Fruit fly (Drosophila melanogaster) whole organism, embryonic: ENCODE measurements around the gene ppk30.

Source experiments
- Atf3 ChIP-seq: fragments of 200-800 bp; sonication (Bioruptor generic); optimal IDR thresholded peaks from 3 replicates; lab custom pipeline; 2016; ENCODE audit warnings: missing biosample characterization, missing genetic modification characterization
- CG10209 ChIP-seq: fragments of 200-800 bp; sonication (Bioruptor generic); optimal IDR thresholded peaks from 3 replicates; lab custom pipeline; 2017; ENCODE audit warnings: missing biosample characterization, mild to moderate bottlenecking, missing genetic modification characterization, missing genetic modification reagents
- CG10979 ChIP-seq: fragments of 200-800 bp; sonication (Bioruptor generic); optimal IDR thresholded peaks from 2 replicates; lab custom pipeline; 2018; ENCODE audit warnings: missing biosample characterization, mild to moderate bottlenecking, missing genetic modification characterization, moderate library complexity
- CG11504 ChIP-seq: fragments of 200-800 bp; sonication (Bioruptor generic); optimal IDR thresholded peaks from 3 replicates; lab custom pipeline; 2019; ENCODE audit warnings: missing biosample characterization, mild to moderate bottlenecking, missing genetic modification characterization, moderate library complexity
- CG12104 ChIP-seq: fragments of 200-800 bp; sonication (Bioruptor generic); optimal IDR thresholded peaks from 3 replicates; lab custom pipeline; 2016; ENCODE audit warnings: missing biosample characterization, missing genetic modification characterization
- CG13624 ChIP-seq: fragments of 200-800 bp; sonication (Bioruptor generic); optimal IDR thresholded peaks from 2 replicates; lab custom pipeline; 2016; ENCODE audit warnings: missing biosample characterization, missing genetic modification characterization
- CG18262 ChIP-seq: fragments of 200-800 bp; optimal IDR thresholded peaks from 3 replicates; lab custom pipeline; 2019; ENCODE audit warnings: missing biosample characterization, mild to moderate bottlenecking, missing genetic modification characterization, moderate library complexity
- CG2120 ChIP-seq: fragments of 200-800 bp; sonication (Bioruptor generic); optimal IDR thresholded peaks from 3 replicates; lab custom pipeline; 2016; ENCODE audit warnings: missing biosample characterization, missing genetic modification characterization
- CG2199 ChIP-seq: fragments of 200-800 bp; sonication (Bioruptor generic); IDR thresholded peaks from 3 replicates; pipeline ENCODE4 v1.3.6; 2022; ENCODE audit warnings: missing biosample characterization, missing genetic modification characterization
- CG6254 ChIP-seq: fragments of 200-800 bp; sonication (Bioruptor generic); optimal IDR thresholded peaks from 3 replicates; lab custom pipeline; 2017; ENCODE audit warnings: mild to moderate bottlenecking, missing biosample characterization, missing genetic modification reagents, missing genetic modification characterization
- CG6689 ChIP-seq: fragments of 200-800 bp; sonication (Bioruptor generic); IDR thresholded peaks from 2 replicates; pipeline ENCODE4 v1.3.6; 2022; ENCODE audit warnings: missing biosample characterization, missing genetic modification characterization
- CG7839 ChIP-seq: fragments of 200-800 bp; sonication (Bioruptor generic); optimal IDR thresholded peaks from 3 replicates; lab custom pipeline; 2018; ENCODE audit warnings: missing biosample characterization, mild to moderate bottlenecking, missing genetic modification characterization, moderate library complexity
- CG9876 ChIP-seq: fragments of 200-800 bp; sonication (Bioruptor generic); optimal IDR thresholded peaks from 2 replicates; lab custom pipeline; 2016; ENCODE audit warnings: missing biosample characterization, missing genetic modification characterization
- Camta ChIP-seq: fragments of 200-800 bp; sonication (Bioruptor generic); optimal IDR thresholded peaks from 2 replicates; lab custom pipeline; 2016; ENCODE audit warnings: missing biosample characterization, missing genetic modification characterization
- D ChIP-seq, 2 experiments: fragments of 200-800 bp in 1 of 2; fragments of >200 bp in 1 of 2; sonication (Bioruptor generic) in 1 of 2; optimal IDR thresholded peaks; 2 replicates in 1 of 2; 3 replicates in 1 of 2; lab custom pipeline; 2017; ENCODE audit warnings: mild to moderate bottlenecking in 1 of 2, missing biosample characterization in 1 of 2, missing genetic modification characterization in 1 of 2, missing genetic modification reagents in 1 of 2
- Hr51 ChIP-seq, 2 experiments: fragments of 200-800 bp; sonication (Bioruptor generic); optimal IDR thresholded peaks; 2 replicates in 1 of 2; 3 replicates in 1 of 2; lab custom pipeline; 2016 to 2018; ENCODE audit warnings: missing biosample characterization in 2 of 2, missing genetic modification characterization in 2 of 2, mild to moderate bottlenecking in 1 of 2, moderate library complexity in 1 of 2
- Kr ChIP-seq: fragments of 200-800 bp; sonication (Bioruptor generic); optimal IDR thresholded peaks from 2 replicates; lab custom pipeline; 2017; ENCODE audit warnings: missing biosample characterization, mild to moderate bottlenecking, missing genetic modification characterization
- Med ChIP-seq: fragments of 200-800 bp; sonication (Bioruptor generic); peaks from one replicate; lab custom pipeline; 2016; ENCODE audit warnings: missing biosample characterization, missing genetic modification characterization, mild to moderate bottlenecking, inconsistent platforms, moderate library complexity
- NK7.1 ChIP-seq: fragments of 200-800 bp; sonication (Bioruptor generic); optimal IDR thresholded peaks from 3 replicates; lab custom pipeline; 2016; ENCODE audit warnings: missing biosample characterization, missing genetic modification characterization
- Vsx1 ChIP-seq: fragments of 200-800 bp; sonication (Bioruptor generic); optimal IDR thresholded peaks from 2 replicates; lab custom pipeline; 2017; ENCODE audit warnings: missing biosample characterization, mild to moderate bottlenecking, missing genetic modification characterization, missing genetic modification reagents
- Xrp1 ChIP-seq: fragments of 200-800 bp; sonication (Bioruptor generic); IDR thresholded peaks from 2 replicates; pipeline ENCODE4 v1.3.6; 2022; ENCODE audit warnings: missing biosample characterization, missing genetic modification characterization
- bsh ChIP-seq, 2 experiments: fragments of 200-800 bp; sonication (Bioruptor generic); optimal IDR thresholded peaks; 2 replicates each; lab custom pipeline; 2017 to 2018; ENCODE audit warnings: mild to moderate bottlenecking in 2 of 2, missing biosample characterization in 2 of 2, missing genetic modification characterization in 2 of 2, moderate library complexity in 1 of 2
- caup ChIP-seq: fragments of 200-800 bp; sonication (Bioruptor generic); optimal IDR thresholded peaks from 3 replicates; lab custom pipeline; 2017; ENCODE audit warnings: missing biosample characterization, mild to moderate bottlenecking, missing genetic modification characterization, moderate library complexity; ENCODE audit not compliant: severe bottlenecking
- chinmo ChIP-seq: fragments of 200-800 bp; sonication (Bioruptor generic); IDR thresholded peaks from 4 replicates; pipeline ENCODE4 v1.3.6; 2022; ENCODE audit warnings: missing biosample characterization, missing genetic modification characterization; ENCODE audit not compliant: partially characterized antibody
- dmrt11E ChIP-seq: fragments of 200-800 bp; sonication (Bioruptor generic); optimal IDR thresholded peaks from 3 replicates; lab custom pipeline; 2018; ENCODE audit warnings: missing biosample characterization, mild to moderate bottlenecking, missing genetic modification characterization, moderate library complexity
- dysf ChIP-seq: fragments of 200-800 bp; sonication (Bioruptor generic); IDR thresholded peaks from 3 replicates; pipeline ENCODE4 v1.3.6; 2022; ENCODE audit warnings: missing biosample characterization, missing genetic modification characterization
- fd96Cb ChIP-seq: fragments of 200-800 bp; sonication (Bioruptor generic); optimal IDR thresholded peaks from 2 replicates; lab custom pipeline; 2018; ENCODE audit warnings: missing biosample characterization, mild to moderate bottlenecking, missing genetic modification characterization, moderate library complexity
- gem ChIP-seq: fragments of 200-800 bp; sonication (Bioruptor generic); optimal IDR thresholded peaks from 2 replicates; lab custom pipeline; 2019; ENCODE audit warnings: missing biosample characterization, mild to moderate bottlenecking, missing genetic modification characterization, moderate library complexity
- grau ChIP-seq: fragments of 200-800 bp; optimal IDR thresholded peaks from 3 replicates; lab custom pipeline; 2019; ENCODE audit warnings: missing biosample characterization, mild to moderate bottlenecking, missing genetic modification characterization, moderate library complexity
- gsb ChIP-seq: fragments of 200-800 bp; sonication (Bioruptor generic); IDR thresholded peaks from 2 replicates; pipeline ENCODE4 v1.3.6; 2022; ENCODE audit warnings: missing biosample characterization, missing genetic modification characterization
- h ChIP-seq: fragments of >200 bp; optimal IDR thresholded peaks from 2 replicates; lab custom pipeline; 2017
- hth ChIP-seq: fragments of >200 bp; optimal IDR thresholded peaks from 2 replicates; lab custom pipeline; 2017; ENCODE audit warnings: inconsistent platforms
- kni ChIP-seq: fragments of 200-800 bp; sonication (Bioruptor generic); optimal IDR thresholded peaks from 3 replicates; lab custom pipeline; 2017; ENCODE audit warnings: mild to moderate bottlenecking, missing biosample characterization, missing genetic modification reagents, missing genetic modification characterization
- lmd ChIP-seq: fragments of 200-800 bp; sonication (Bioruptor generic); IDR thresholded peaks from 2 replicates; pipeline ENCODE4 v1.3.6; 2022; ENCODE audit warnings: missing biosample characterization, missing genetic modification characterization
- lola ChIP-seq, 3 experiments: fragments of >200 bp in 2 of 3; fragments of 200-800 bp in 1 of 3; sonication (Bioruptor generic) in 1 of 3; optimal IDR thresholded peaks; 2 replicates each; lab custom pipeline; 2017 to 2019; ENCODE audit warnings: missing biosample characterization in 3 of 3, missing genetic modification characterization in 3 of 3, mild to moderate bottlenecking in 1 of 3, moderate library complexity in 1 of 3
- peb ChIP-seq: fragments of 200-800 bp; sonication (Bioruptor generic); IDR thresholded peaks from 2 replicates; pipeline ENCODE4 v1.3.6; 2022; ENCODE audit warnings: missing biosample characterization, missing genetic modification characterization
- row ChIP-seq: fragments of 200-800 bp; sonication (Bioruptor generic); IDR thresholded peaks from 3 replicates; pipeline ENCODE4 v1.3.6; 2022; ENCODE audit warnings: missing biosample characterization, missing genetic modification characterization
- salm ChIP-seq: fragments of 200-800 bp; sonication (Bioruptor generic); optimal IDR thresholded peaks from 2 replicates; lab custom pipeline; 2018; ENCODE audit warnings: missing biosample characterization, mild to moderate bottlenecking, missing genetic modification characterization
- scrt ChIP-seq: fragments of 200-800 bp; sonication (Bioruptor generic); optimal IDR thresholded peaks from 2 replicates; lab custom pipeline; 2018; ENCODE audit warnings: missing biosample characterization, mild to moderate bottlenecking, missing genetic modification characterization, moderate library complexity
- sd ChIP-seq: fragments of 200-800 bp; sonication (Bioruptor generic); optimal IDR thresholded peaks from 3 replicates; lab custom pipeline; 2018; ENCODE audit warnings: missing biosample characterization, mild to moderate bottlenecking, missing genetic modification characterization, moderate library complexity
- shn ChIP-seq: fragments of 200-800 bp; sonication (Bioruptor generic); optimal IDR thresholded peaks from 3 replicates; lab custom pipeline; 2016; ENCODE audit warnings: missing biosample characterization, missing genetic modification characterization
- sob ChIP-seq: fragments of 200-800 bp; sonication (Bioruptor generic); IDR thresholded peaks from 2 replicates; pipeline ENCODE4 v1.3.6; 2022; ENCODE audit warnings: missing biosample characterization, missing genetic modification characterization
- sug ChIP-seq: fragments of 200-800 bp; optimal IDR thresholded peaks from 2 replicates; lab custom pipeline; 2019; ENCODE audit warnings: missing biosample characterization, mild to moderate bottlenecking, missing genetic modification characterization, moderate library complexity
- vvl ChIP-seq: fragments of 200-800 bp; sonication (Bioruptor generic); IDR thresholded peaks from 2 replicates; pipeline ENCODE4 v1.3.6; 2022; ENCODE audit warnings: missing biosample characterization, missing genetic modification characterization
- zfh1 ChIP-seq: fragments of 200-800 bp; sonication (Bioruptor generic); IDR thresholded peaks from 3 replicates; pipeline ENCODE4 v1.3.6; 2022; ENCODE audit warnings: missing biosample characterization, missing genetic modification characterization

Gene ppk30

DNA sequence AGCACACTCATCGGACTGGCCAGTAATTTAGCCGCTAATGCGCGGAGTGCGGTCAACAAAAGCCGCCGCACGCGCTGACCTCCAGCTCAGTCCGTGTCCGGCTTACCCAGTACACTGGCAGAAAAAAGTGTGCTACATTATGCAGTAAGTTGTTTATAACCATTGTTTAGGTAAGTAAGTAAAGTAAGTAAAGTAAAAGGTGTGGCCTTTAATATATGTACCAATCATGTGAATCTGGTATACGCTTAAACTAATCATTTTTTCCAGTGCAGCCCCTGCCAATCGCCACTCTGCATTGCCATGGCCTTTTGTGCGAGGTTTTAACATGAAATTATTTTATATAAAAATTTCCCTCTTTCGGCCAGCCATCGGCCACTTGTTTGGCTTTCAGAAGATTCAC is 42.5 kb downstream of the ppk30 start (continued):
- TF ChIP-seq CG7839: peak; percentile 16
- no peak for TF ChIP-seq sug (tag; lab: Kevin White, UChicago)
- TF ChIP-seq Camta: peak; percentile 2
- peak; percentile 46 for TF ChIP-seq dmrt11E
- 0 out of 2 replicates have a peak, but pooled peaks have one; percentile 5 for TF ChIP-seq CG6689 (GFP tag; lab: Robert Waterston, UW)
- TF ChIP-seq gem (tag; lab: Kevin White, UChicago): peak; percentile 35
- TF ChIP-seq vvl: 0 out of 2 replicates have a peak, but pooled peaks have one; percentile 17
- TF ChIP-seq grau: peak; percentile 0
- TF ChIP-seq row: peak; percentile 35; the same call in 2 of the 3 replicates
- peak in 1 of 3 experiments; percentile 41 for TF ChIP-seq lola (GFP tag; optimal IDR thresholded peaks at IDR 0.05; lab: Kevin White, UChicago)
- TF ChIP-seq CG12104: no peak
- TF ChIP-seq bsh (GFP tag; optimal IDR thresholded peaks at IDR 0.05; lab: Kevin White, UChicago): peak in 1 of 2 experiments; percentile 40
- peak; percentile 43 for TF ChIP-seq Xrp1
- TF ChIP-seq zfh1 (GFP tag; lab: Robert Waterston, UW): peak; percentile 54; the same call in 2 of the 3 replicates
- TF ChIP-seq CG11504 (tag; lab: Kevin White, UChicago): peak; percentile 32
- TF ChIP-seq lmd (GFP tag; lab: Robert Waterston, UW): peak; percentile 33; the same call in 1 of the 2 replicates

- TF ChIP-seq D (optimal IDR thresholded peaks at IDR 0.05; lab: Kevin White, UChicago): peak; percentile 71
- TF ChIP-seq D (GFP tag; optimal IDR thresholded peaks at IDR 0.05; lab: Kevin White, UChicago): no peak
- TF ChIP-seq sd (tag; lab: Kevin White, UChicago): no peak
- no peak for TF ChIP-seq peb (GFP tag; lab: Robert Waterston, UW)
- no peak for TF ChIP-seq Vsx1
- no peak for TF ChIP-seq Kr (GFP tag; lab: Kevin White, UChicago)
- no peak for TF ChIP-seq caup (GFP tag; lab: Kevin White, UChicago)
- peak; percentile 92 for TF ChIP-seq CG2199 (GFP tag; lab: Robert Waterston, UW)
- TF ChIP-seq dysf (GFP tag; lab: Robert Waterston, UW): no peak
- TF ChIP-seq CG2120: no peak
Observed at dm6 chr3R:29714314-29714713, 45.4 kb downstream of the ppk30 start, which contains the start of gene Obp99d. TSS of gene Obp99d (plus strand) at chr3R:29714505.

DNA sequence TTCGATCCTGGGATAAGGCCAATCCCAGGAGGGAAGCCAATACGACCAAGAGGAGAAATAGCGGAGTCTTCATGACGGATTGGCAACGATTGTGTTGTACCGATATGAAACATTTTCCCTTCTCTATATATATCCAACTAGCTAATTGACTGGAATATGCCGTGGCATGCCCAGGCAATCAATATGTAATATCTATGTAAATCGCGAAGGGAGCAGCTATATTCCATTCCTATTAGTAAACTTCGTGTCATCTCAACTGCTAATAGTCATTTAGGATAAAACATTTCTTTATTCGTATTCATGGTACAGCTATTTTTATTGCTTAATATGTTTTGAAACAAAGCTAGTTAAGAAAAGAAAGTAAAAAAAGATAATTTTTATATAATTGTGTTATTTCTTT is 46.3 kb downstream of the ppk30 start, which contains the start of gene Dup99B:
Gene Dup99B (minus strand): TSS at position 101 of the 400 bp plus-strand sequence.
- TF ChIP-seq hth: no peak
- TF ChIP-seq salm (tag; lab: Kevin White, UChicago): no peak
- no peak for TF ChIP-seq CG10209 (GFP tag; lab: Kevin White, UChicago)
- no peak for TF ChIP-seq shn (GFP tag; lab: Kevin White, UChicago)
- no peak for TF ChIP-seq CG13624 (GFP tag; lab: Kevin White, UChicago)
- no peak for TF ChIP-seq fd96Cb (tag; lab: Kevin White, UChicago)

dm6 chr3R:29716043-29716781 is 47.3 kb downstream of the ppk30 start:
- TF ChIP-seq kni (no peak), h (peak; percentile 70), gsb (GFP tag; lab: Robert Waterston, UW) (0 out of 2 replicates have a peak, but pooled peaks have one; percentile 20), Med (GFP tag; lab: Kevin White, UChicago) (peak; percentile 48), CG18262 (tag; lab: Kevin White, UChicago) (peak; percentile 9), Hr51 (GFP tag; optimal IDR thresholded peaks at IDR 0.05; lab: Kevin White, UChicago) (no peak), sob (peak; percentile 19; the same call in 1 of the 2 replicates), chinmo (no peak), Atf3 (GFP tag; lab: Kevin White, UChicago) (no peak), scrt (GFP tag; lab: Kevin White, UChicago) (no peak), CG9876 (GFP tag; lab: Kevin White, UChicago) (no peak), CG10979 (tag; lab: Kevin White, UChicago) (peak; percentile 71), NK7.1 (GFP tag; lab: Kevin White, UChicago) (no peak), CG6254 (GFP tag; lab: Kevin White, UChicago) (peak; percentile 3)
